Fruit fly (Drosophila melanogaster): ENCODE measurements around the gene msk.

msk gene

dm6 chr3L:8127712-8128210, 11.8 kb downstream of the msk start, which contains the start of the genes Cds and Uba2 (continued):
- TF ChIP-seq pfk (GFP tag; optimal IDR thresholded peaks at IDR 0.05): peak; percentile 65
- peak; percentile 62; the same call in 1 of the 2 replicates for TF ChIP-seq gt (GFP tag; IDR thresholded peaks at IDR 0.05)
- no peak for TF ChIP-seq Lim3 (GFP tag; IDR thresholded peaks at IDR 0.05)
- TF ChIP-seq CG3847 (GFP tag; IDR thresholded peaks at IDR 0.05): peak; percentile 97
- peak; percentile 92 for TF ChIP-seq CG17359 (tag; optimal IDR thresholded peaks at IDR 0.05)
- TF ChIP-seq ssp (GFP tag; IDR thresholded peaks at IDR 0.05): peak; percentile 84
- peak; percentile 90 for TF ChIP-seq CG6689 (GFP tag; IDR thresholded peaks at IDR 0.05)
- TF ChIP-seq CG12299 (tag; optimal IDR thresholded peaks at IDR 0.05): peak; percentile 87
- TF ChIP-seq Dip3 (GFP tag; optimal IDR thresholded peaks at IDR 0.05): peak; percentile 73
- TF ChIP-seq CrebB (tag; optimal IDR thresholded peaks at IDR 0.05): peak; percentile 85
- TF ChIP-seq sisA (GFP tag; IDR thresholded peaks at IDR 0.05): peak; percentile 90
- TF ChIP-seq Elba2 (GFP tag; optimal IDR thresholded peaks at IDR 0.05): peak; percentile 85
- no peak for TF ChIP-seq mld (GFP tag; IDR thresholded peaks at IDR 0.05; ENCODE audit: partially characterized antibody)
- peak; percentile 97 for TF ChIP-seq MBD-R2 (GFP tag; IDR thresholded peaks at IDR 0.05)
- peak; percentile 68 for TF ChIP-seq CG33213 (GFP tag; optimal IDR thresholded peaks at IDR 0.05)
- TF ChIP-seq CG1602 (GFP tag; optimal IDR thresholded peaks at IDR 0.05): peak; percentile 90
- peak; percentile 85 for TF ChIP-seq ATbp (GFP tag; optimal IDR thresholded peaks at IDR 0.05)
- TF ChIP-seq Nf-YB (GFP tag; optimal IDR thresholded peaks at IDR 0.05): peak; percentile 73
- TF ChIP-seq dimm (GFP tag; IDR thresholded peaks at IDR 0.05): peak; percentile 63
- TF ChIP-seq chif (GFP tag; optimal IDR thresholded peaks at IDR 0.05): peak; percentile 47 to 67
- peak; percentile 95 for TF ChIP-seq Fer2 (tag; optimal IDR thresholded peaks at IDR 0.05)
- TF ChIP-seq CG3407 (GFP tag; optimal IDR thresholded peaks at IDR 0.05): peak; percentile 81
- TF ChIP-seq Sry-δ (GFP tag; optimal IDR thresholded peaks at IDR 0.05): peak; percentile 26
- TF ChIP-seq CG17328 (GFP tag; IDR thresholded peaks at IDR 0.05): peak; percentile 84
- TF ChIP-seq CG10209 (GFP tag; optimal IDR thresholded peaks at IDR 0.05): peak; percentile 95
- peak; percentile 59 for TF ChIP-seq eyg (GFP tag; optimal IDR thresholded peaks at IDR 0.05)
- TF ChIP-seq CG16813 (GFP tag; IDR thresholded peaks at IDR 0.05; ENCODE audit: partially characterized antibody): peak; percentile 39; the same call in 1 of the 3 replicates
- TF ChIP-seq exex (tag; optimal IDR thresholded peaks at IDR 0.05): peak; percentile 81
- peak; percentile 78; the same call in 2 of the 3 replicates for TF ChIP-seq H15 (GFP tag; IDR thresholded peaks at IDR 0.05)
- TF ChIP-seq Meics (GFP tag; optimal IDR thresholded peaks at IDR 0.05): peak; percentile 94
- TF ChIP-seq cas (GFP tag; IDR thresholded peaks at IDR 0.05): peak; percentile 83
- TF ChIP-seq CG17361 (GFP tag; IDR thresholded peaks at IDR 0.05): peak; percentile 94
- peak; percentile 73 for TF ChIP-seq CG31388 (GFP tag; optimal IDR thresholded peaks at IDR 0.05)
- TF ChIP-seq wdn (GFP tag; IDR thresholded peaks at IDR 0.05): peak; percentile 87
- peak; percentile 45 for TF ChIP-seq CG15073 (GFP tag; optimal IDR thresholded peaks at IDR 0.05)
- peak; percentile 81 for TF ChIP-seq CG30431 (GFP tag; optimal IDR thresholded peaks at IDR 0.05)
- TF ChIP-seq NC2β (GFP tag; optimal IDR thresholded peaks at IDR 0.05): peak; percentile 53
- TF ChIP-seq CTCF (GFP tag; optimal IDR thresholded peaks at IDR 0.05): peak; percentile 30
- TF ChIP-seq CG1024 (GFP tag; IDR thresholded peaks at IDR 0.05): peak; percentile 69
- peak; percentile 68 for TF ChIP-seq ash1 (GFP tag; optimal IDR thresholded peaks at IDR 0.05)
- peak; percentile 83 for TF ChIP-seq Antp (GFP tag; optimal IDR thresholded peaks at IDR 0.05)
- no peak for TF ChIP-seq CG12071 (GFP tag; optimal IDR thresholded peaks at IDR 0.05)
- TF ChIP-seq Hmr (GFP tag; optimal IDR thresholded peaks at IDR 0.05): no peak
- peak; percentile 88 for TF ChIP-seq CG2202 (tag; optimal IDR thresholded peaks at IDR 0.05)
- TF ChIP-seq zfh1 (GFP tag; IDR thresholded peaks at IDR 0.05): peak; percentile 89
- TF ChIP-seq CG16815 (GFP tag; optimal IDR thresholded peaks at IDR 0.05): peak; percentile 87
- 0 out of 2 replicates have a peak, but pooled peaks have one; percentile 38 for TF ChIP-seq CG43689 (GFP tag; IDR thresholded peaks at IDR 0.05)
- peak; percentile 97 for TF ChIP-seq CG10543 (GFP tag; optimal IDR thresholded peaks at IDR 0.05)
- peak; percentile 0 for TF ChIP-seq Hmx (GFP tag; optimal IDR thresholded peaks at IDR 0.05)
- no peak for TF ChIP-seq zen2 (GFP tag; IDR thresholded peaks at IDR 0.05; ENCODE audit: partially characterized antibody)
- TF ChIP-seq pan (optimal IDR thresholded peaks at IDR 0.05): no peak
- peak in 1 of 2 experiments; percentile 91 for TF ChIP-seq pan (GFP tag; optimal IDR thresholded peaks at IDR 0.05 in 1 of 2, IDR thresholded peaks at IDR 0.05 in 1 of 2)

All from whole organism, embryonic.